Fruit fly (Drosophila melanogaster) whole organism: ENCODE measurements around the gene Bili.

Experiments
- CG8478 ChIP-seq: fragments of >200 bp; optimal IDR thresholded peaks from 2 replicates; lab custom pipeline; 2018; ENCODE audit warnings: inconsistent platforms
- EcR ChIP-seq, 2 experiments: fragments of >200 bp; optimal IDR thresholded peaks; 2 replicates each; lab custom pipeline; 2017; ENCODE audit warnings: missing biosample characterization in 2 of 2, missing genetic modification characterization in 2 of 2, missing genetic modification reagents in 2 of 2

DNA sequence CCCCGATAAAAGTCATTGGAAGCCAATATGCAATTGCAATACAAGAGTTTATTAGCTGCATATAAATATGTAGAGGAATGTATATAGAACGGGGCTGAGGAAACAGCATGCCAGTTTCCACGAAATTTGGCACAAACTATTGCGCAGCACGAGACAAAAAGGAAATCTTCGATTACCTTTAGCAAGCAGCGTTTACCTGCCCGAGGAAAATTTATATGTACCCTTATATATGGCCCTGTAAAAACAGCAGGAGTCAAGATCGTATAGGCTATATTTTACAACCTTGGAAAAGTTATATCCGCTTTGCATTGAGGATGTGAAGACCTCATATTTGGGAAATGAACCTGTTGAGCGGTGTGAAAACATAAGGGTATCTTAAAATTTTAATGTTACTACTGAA is 41.2 kb downstream of the Bili start:
- TF ChIP-seq CG8478 (lab: Kevin White, UChicago): no peak
- TF ChIP-seq EcR (GFP tag; optimal IDR thresholded peaks at IDR 0.05; lab: Kevin White, UChicago): no peak
